Worm (Caenorhabditis elegans): ENCODE data around the gene dhs-28.

ce11 chrX:6822552-6822951 lies 4.3 kb downstream of the dhs-28 start:
- no peak for TF ChIP-seq flt-1 (GFP tag; IDR thresholded peaks at IDR 0.05)
- TF ChIP-seq ref-1 (GFP tag; conservative IDR thresholded peaks at IDR 0.05), result no peak
- no peak for TF ChIP-seq ztf-23 (GFP tag; IDR thresholded peaks at IDR 0.05)
- TF ChIP-seq klf-2 (GFP tag; conservative IDR thresholded peaks at IDR 0.05), result no peak
- no peak for TF ChIP-seq med-1 (GFP tag; optimal IDR thresholded peaks at IDR 0.05; ENCODE audit: insufficient read depth)
- no peak for TF ChIP-seq ztf-29 (GFP tag; IDR thresholded peaks at IDR 0.05)
